Worm (Caenorhabditis elegans): Measurements from ENCODE around the gene cfz-2.

- no peak for TF ChIP-seq ceh-91 (GFP tag; IDR thresholded peaks at IDR 0.05)
- TF ChIP-seq ZK185.1 (tag; optimal IDR thresholded peaks at IDR 0.05; ENCODE audit: poor library complexity, severe bottlenecking) = no peak
- TF ChIP-seq nhr-90 (tag; optimal IDR thresholded peaks at IDR 0.05) = no peak
- TF ChIP-seq snpc-4 (GFP tag; optimal IDR thresholded peaks at IDR 0.05) = no peak
- no peak for TF ChIP-seq snpc-4 (tag; optimal IDR thresholded peaks at IDR 0.05)
- TF ChIP-seq F57A8.1 (GFP tag; optimal IDR thresholded peaks at IDR 0.05) = no peak
- TF ChIP-seq dpl-1 (GFP tag; optimal IDR thresholded peaks at IDR 0.05) = no peak
- no peak for TF ChIP-seq ama-1 (optimal IDR thresholded peaks at IDR 0.05)
- no peak for TF ChIP-seq ama-1 (GFP tag; optimal IDR thresholded peaks at IDR 0.05)
- TF ChIP-seq nfya-1 (tag; optimal IDR thresholded peaks at IDR 0.05; ENCODE audit: borderline replicate concordance, insufficient read depth) = no peak
These were observed 18.8 kb upstream of the cfz-2 start, which contains the start of gene slc-28.1 for ce11 chrV:3463514-3463913.

Measured in whole organism, young adult.